Fruit fly (Drosophila melanogaster): ENCODE data around the gene Cht6.

Gene Cht6

DNA sequence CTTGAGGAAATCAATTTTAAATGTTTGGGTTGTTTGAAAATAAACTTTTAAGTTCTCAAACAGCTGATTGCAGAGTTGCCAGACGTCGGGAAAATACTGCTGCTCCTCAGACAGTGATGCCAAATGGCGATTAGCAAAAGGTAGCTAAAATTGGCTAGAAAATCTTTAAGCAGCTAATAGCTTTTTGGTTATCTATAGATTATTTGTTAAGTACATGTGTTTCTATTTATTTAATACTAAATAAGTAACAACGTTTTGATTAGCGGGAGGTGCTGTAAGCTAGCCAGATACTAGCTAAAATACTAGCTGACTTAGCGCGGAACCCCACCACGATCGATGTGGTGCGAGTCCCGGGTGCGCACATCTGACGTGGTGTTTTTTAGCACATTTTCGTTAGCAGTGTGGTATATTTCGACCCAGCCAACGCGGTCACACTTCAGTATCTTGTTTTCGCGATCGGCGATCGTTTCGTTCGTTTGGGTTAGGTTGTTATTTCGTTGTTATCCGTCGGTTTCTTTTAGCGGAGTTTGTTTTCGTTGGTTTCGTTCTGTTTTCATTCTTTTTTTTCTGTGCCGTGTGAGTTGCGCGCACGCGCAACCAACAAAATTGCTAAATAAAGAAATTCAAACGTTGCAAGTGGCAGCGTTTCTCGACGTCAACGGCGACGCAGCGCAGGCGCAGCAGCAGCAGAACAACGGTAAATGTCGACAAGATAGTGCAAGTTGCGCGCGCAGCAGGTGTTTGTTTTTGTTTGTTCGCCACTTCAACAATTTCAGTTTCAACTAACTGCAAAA, 69.6 kb downstream of the Cht6 start, which contains the start of the genes Naxe and RhoU:
Naxe (minus strand) TSS at position 77 of the 794 bp plus-strand sequence.
RhoU (plus strand) TSS at position 433 of the 794 bp plus-strand sequence.
- no peak for TF ChIP-seq CG8478 (optimal IDR thresholded peaks at IDR 0.05)
- TF ChIP-seq CTCF (optimal IDR thresholded peaks at IDR 0.05) = peak; percentile 8 to 48

- TF ChIP-seq CG8478 (optimal IDR thresholded peaks at IDR 0.05) (no peak), CTCF (optimal IDR thresholded peaks at IDR 0.05) (no peak)
These were observed 71.6 kb downstream of the Cht6 start for dm6 chrX:10088023-10088913.

dm6 chrX:10089188-10089587, 72.5 kb downstream of the Cht6 start:
- TF ChIP-seq CG8478 (optimal IDR thresholded peaks at IDR 0.05) = no peak
- TF ChIP-seq CTCF (optimal IDR thresholded peaks at IDR 0.05) = no peak

DNA sequence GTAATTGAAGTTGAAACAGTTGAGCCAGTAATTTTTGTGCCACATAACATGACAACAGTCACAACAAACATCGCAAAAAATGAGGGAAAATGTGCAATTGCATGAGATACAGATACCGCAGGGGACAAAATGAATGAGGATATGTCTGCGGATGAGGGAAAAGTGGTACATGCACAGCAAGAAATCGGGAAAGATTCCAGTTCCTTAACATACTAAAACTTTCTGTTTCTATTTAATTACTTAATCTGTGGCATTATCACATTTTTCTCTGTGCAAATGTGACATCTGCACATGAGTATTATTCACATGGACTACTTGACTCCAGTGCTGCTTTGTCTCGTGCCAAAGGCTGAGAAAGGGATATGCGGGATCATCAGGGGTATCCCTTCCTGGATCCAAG, 76.2 kb downstream of the Cht6 start:
- TF ChIP-seq CTCF (optimal IDR thresholded peaks at IDR 0.05) (no peak), CG8478 (optimal IDR thresholded peaks at IDR 0.05) (no peak)
